Fruit fly (Drosophila melanogaster) ovary, adult (tissue): ENCODE measurements around the gene Abl.
"Not testable (repeated sequence)": the region's sequence is repeated elsewhere in the genome, so short reads cannot be mapped to it uniquely, and the experiment has no call there.

Source experiments
- CG17801 ChIP-seq: fragments of 200-800 bp; optimal IDR thresholded peaks from 2 replicates; lab custom pipeline; 2019; ENCODE audit warnings: missing biosample characterization, mild to moderate bottlenecking, missing genetic modification characterization, moderate library complexity; ENCODE audit not compliant: partially characterized antibody

Gene Abl

DNA sequence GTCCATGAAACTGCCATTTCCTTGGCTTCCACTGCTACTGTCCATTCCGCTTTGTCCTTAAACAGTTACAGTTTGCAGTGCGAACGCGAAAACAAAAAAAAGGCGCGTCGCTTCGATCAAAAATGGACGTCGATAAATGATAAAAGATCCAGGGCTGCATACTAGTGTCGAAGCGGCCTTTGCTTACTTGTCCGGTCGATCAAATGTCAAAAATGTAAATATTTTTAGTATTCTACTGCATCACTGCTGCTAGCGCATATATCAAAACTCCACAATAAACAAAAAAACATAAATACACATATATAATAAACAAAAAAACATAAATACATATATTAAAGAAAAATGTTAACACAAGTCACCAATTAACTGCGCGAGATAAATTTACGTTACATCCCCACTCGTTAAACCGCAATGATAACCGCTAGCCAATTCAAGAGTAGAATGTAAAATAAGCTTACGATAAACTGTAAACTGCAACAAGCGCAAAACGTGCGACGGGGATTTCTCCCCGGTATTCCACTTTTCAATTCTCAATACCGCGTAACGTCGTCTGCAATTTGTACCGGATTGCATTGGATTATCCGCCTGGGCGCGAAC, 52.7 kb downstream of the Abl start, which contains the start of the genes spd-2 and Apl:
spd-2 (minus strand) TSS at position 93 of the 597 bp plus-strand sequence.
Apl (plus strand) TSS at position 260 of the 597 bp plus-strand sequence.
- TF ChIP-seq CG17801 (GFP tag; lab: Kevin White, UChicago) = no peak

DNA sequence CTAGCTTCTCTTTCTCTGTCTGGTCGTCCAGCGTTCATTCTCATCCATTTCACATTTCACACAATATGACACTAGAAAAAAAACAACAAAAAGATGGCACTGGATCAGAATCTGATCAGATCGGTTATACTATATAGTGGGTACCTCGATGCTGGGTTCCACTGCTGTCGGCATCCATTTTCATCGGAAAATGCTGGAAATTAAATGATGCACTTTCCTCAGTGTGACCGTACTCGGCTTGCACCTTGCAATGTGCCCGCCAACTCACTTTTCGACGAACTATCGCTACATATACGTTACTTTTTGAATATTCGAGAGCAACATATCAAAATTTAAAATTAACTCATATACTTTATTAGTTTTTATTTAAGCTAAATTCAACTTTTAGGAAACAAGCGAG, 56.8 kb downstream of the Abl start, which contains the start of gene tra:
tra (minus strand) TSS at position 191 of the 400 bp plus-strand sequence.
- no peak for TF ChIP-seq CG17801 (GFP tag; lab: Kevin White, UChicago)

DNA sequence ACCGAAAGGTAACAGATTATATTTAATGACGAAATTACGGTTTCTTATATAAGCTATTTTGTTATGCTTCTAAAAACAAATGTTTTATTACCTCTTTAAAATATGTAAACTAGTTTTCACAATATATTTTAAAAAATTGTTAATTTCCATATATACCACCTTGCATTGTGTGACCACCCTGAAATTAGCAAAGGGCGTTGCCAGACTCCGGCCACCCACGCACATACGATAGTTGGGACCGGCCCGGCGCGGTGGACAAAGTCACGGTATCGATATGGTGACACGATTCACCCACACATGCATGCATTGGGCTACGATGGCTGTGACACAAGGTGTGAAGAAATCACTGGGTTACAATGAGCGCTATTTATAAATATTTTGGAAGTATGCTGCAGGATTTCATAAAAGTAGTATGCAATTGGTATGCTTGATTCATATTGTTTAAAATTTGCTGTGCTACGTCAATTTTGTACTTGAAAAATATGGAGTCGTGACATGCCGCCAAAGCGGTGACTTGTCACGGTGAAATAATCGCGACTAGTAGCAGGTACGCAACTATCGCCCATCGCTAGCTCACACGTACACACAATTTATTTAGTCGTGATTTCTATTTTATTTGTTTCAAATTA, 59.6 kb downstream of the Abl start:
- TF ChIP-seq CG17801 (GFP tag; lab: Kevin White, UChicago) = peak; percentile 46

DNA sequence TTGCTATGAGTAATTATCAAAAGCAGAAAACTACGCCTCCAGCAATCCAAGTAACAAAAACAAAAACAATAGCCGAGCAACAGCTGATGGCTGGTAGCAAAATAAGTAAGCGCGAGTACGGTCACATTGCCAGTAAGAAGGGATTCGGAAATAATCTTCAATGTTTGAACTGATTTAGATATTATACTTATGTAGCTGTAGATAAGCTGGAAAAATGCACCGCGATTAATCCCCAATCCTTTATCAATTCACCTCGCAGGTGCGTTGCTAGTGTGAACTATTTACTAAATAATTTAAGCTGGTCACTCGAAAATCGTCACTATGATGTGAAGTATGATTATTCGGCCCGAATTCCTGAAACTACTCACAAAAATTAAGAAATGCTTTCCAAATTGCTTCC, 60.7 kb downstream of the Abl start, which contains the start of the genes Syx8 and CG32163:
Syx8 (minus strand) TSS at position 69 of the 400 bp plus-strand sequence.
CG32163 (plus strand) TSS at position 169 of the 400 bp plus-strand sequence.
- peak; percentile 29 for TF ChIP-seq CG17801 (GFP tag; lab: Kevin White, UChicago)

DNA sequence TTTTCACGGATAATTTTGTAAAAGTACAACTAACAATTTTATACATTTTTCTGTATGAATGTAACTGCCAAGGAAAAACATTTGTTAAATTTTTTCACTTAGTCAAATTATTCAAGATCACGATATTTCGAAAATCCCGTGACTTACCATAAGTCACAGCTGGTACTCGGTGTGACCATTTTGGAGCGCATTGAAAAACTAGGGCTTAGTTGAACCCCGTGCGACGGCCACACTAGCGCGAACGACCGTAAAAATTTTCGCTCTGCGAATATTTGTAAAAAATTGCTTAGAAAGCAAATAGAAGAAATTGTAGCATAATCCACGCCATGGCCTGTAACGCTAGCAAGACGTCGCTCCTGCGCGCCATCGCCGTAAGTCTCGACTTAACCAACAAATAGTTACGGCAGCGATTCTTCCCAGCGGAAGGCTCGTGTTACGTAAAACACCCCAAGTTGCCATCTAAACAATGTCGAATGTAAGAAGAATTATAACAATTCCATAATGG, 63.6 kb downstream of the Abl start, which contains the start of gene UQCR-C2:
UQCR-C2 (plus strand) TSS at position 51 of the 505 bp plus-strand sequence.
- peak; percentile 26 for TF ChIP-seq CG17801 (GFP tag; lab: Kevin White, UChicago)

DNA sequence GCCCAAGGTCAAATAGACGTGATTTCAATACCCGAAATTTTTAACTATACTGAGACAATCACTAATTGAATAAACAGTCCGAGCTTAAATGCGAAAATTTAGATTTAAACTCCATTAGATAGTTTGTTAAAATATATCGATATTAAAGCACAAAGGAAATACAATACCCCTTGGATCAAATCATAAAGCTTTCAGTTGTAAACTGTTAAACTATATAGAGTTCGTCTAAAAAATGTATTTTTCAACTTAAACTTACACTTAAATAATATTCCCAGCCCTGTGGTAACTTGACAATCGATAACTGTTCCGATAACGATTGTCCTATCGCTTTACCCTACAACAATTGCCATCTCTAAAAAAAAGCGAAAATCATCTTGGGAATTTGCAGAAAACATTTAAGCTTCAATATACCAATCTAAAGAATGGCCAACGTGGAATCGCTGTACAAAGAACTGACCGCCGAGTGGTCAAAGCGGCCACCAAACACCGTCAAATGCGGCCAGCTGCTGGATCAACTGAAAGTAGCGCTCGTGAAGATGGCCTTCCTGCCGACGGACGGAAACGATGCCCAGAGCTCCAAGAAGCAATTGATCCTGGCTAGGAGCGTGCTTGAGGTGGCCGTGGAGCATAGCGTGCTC, 64.9 kb downstream of the Abl start, which contains the start of gene Rpn12:
Rpn12 (plus strand) TSS at position 351 of the 638 bp plus-strand sequence.
- TF ChIP-seq CG17801 (GFP tag; lab: Kevin White, UChicago) = peak; percentile 59

DNA sequence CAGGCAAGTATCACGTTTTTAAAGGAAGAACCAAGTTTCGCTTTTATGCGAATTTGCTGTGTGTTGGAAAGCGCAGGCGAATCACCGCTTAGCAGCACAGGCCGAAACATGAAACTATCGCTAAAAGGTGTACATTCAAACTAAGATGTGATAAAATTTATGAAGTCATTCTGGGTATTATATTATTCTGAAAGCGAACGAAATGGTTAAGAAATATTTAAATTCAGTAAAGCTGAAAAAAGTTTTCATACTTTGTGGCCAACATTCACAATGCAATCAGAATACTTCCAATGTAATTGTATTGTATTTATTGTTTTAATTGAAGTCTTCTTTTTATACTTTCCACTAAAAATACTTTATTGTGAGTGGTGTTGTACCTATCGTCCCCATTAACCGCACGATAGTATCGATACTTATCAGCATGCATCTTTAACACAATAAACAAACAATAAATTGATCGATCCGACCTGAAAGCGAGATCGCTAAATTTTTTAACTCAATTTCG, 66.4 kb downstream of the Abl start, which contains the start of gene Smn:
Smn (minus strand) TSS at position 347 of the 505 bp plus-strand sequence.
- peak; percentile 69 for TF ChIP-seq CG17801 (GFP tag; lab: Kevin White, UChicago)

DNA sequence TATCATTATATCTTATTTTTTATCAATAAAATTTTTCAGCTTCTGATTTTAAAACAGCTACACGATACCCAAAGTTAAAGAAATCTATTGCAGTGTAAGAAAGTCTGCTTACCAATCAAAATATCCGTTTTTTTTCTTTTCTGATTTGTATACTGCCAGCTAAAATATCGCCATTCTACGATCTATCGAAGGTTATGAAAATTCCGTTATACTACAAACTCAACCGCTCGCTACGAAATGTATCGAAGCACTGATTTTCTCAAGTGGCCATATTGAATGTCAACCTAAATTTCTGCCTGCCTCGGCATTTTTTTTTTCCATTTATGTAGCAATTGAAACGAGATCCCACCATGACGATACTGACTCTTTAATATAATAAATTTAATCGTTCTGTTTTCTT, 67.6 kb downstream of the Abl start, which contains the start of gene nxf2:
nxf2 (minus strand) TSS at position 258 of the 400 bp plus-strand sequence.
- TF ChIP-seq CG17801 (GFP tag; lab: Kevin White, UChicago) = peak; percentile 42

DNA sequence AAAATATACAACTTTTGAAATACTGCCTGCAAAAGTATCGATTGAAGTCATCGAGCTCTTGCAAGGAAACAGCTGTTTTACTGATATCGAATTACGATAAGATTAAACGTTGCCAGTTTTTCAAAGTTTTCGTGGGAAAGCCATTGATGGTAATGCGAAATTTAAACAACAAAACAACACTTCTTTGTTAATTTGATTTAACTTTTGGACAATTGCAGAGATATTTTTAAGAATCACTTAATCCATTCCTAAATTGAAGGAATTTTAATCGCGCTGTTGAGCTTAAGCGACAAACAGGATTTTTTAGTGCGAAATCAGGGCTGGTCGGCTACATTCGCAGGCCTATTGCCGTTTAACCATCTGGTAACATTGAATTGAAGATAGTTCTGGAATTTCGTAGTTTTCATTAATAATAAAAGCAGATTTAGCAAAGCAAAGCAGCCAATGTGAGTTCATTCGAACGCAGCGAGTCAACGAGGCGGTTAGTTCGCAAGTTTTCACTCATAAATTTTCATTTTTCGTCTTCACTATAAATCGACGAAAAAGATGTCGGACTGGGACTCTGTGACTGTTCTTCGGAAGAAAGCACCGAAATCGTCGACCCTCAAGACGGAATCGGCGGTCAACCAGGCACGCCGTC, 73.3 kb downstream of the Abl start, which contains the start of gene mbf1:
mbf1 (plus strand) TSS at position 130 of the 640 bp plus-strand sequence.
- no peak for TF ChIP-seq CG17801 (GFP tag; lab: Kevin White, UChicago)

DNA sequence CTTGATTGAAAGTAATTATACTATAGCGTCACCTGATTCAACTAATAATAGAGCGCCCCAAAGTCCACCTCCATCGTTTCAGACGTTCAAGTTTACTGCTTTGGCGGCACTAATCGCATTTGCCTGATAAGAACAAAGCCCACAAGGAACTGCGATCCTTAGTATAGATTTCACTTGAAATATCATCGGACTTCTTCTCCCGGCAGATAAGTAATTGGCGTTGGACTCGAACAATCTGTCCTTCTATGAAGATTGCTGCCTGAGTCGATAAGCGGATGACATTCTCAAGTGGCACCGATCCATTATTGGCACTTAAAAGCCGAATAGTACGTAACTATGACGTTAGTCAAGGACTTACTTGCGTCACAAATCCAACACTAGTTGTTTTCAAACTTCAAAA, 74.4 kb downstream of the Abl start, which contains the start of gene Mipp1:
Mipp1 (minus strand) TSS at position 101 of the 400 bp plus-strand sequence.
- not testable (repeated sequence) for TF ChIP-seq CG17801 (GFP tag; lab: Kevin White, UChicago)

DNA sequence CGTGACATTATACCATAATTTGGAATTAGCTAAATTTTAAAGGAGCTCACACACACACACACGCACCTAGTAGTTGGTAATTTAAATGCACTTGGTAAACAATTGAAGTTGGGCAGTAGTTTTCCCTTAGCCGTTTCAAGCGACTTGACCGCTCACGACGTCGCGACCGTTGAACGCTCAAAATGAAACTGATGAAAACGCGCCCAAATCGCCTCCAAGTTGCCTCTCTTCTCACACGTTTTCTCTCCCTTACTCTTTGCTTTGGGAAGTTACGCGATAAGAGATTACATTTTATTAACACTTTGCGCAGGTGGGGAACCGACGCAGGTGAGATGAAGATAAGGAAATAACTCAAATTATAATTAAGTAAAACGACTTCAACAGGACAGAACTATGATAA, 75.5 kb downstream of the Abl start:
- no peak for TF ChIP-seq CG17801 (GFP tag; lab: Kevin White, UChicago)

DNA sequence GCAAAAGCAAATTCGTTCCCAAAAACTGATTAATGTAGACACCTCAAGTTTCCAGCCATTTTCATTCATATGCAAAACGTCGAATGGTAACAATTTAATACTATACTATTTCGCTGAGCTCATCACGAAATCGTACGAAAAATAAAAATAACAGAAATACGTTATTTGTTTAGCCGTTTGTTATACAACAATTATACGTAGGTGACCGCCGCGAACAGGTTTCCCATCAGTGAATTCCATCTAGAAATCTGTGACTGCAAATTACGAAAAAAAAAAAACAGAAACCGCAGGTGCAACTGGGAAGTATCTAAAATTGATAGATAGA, 76.0 kb downstream of the Abl start:
- TF ChIP-seq CG17801 (GFP tag; lab: Kevin White, UChicago) = no peak

DNA sequence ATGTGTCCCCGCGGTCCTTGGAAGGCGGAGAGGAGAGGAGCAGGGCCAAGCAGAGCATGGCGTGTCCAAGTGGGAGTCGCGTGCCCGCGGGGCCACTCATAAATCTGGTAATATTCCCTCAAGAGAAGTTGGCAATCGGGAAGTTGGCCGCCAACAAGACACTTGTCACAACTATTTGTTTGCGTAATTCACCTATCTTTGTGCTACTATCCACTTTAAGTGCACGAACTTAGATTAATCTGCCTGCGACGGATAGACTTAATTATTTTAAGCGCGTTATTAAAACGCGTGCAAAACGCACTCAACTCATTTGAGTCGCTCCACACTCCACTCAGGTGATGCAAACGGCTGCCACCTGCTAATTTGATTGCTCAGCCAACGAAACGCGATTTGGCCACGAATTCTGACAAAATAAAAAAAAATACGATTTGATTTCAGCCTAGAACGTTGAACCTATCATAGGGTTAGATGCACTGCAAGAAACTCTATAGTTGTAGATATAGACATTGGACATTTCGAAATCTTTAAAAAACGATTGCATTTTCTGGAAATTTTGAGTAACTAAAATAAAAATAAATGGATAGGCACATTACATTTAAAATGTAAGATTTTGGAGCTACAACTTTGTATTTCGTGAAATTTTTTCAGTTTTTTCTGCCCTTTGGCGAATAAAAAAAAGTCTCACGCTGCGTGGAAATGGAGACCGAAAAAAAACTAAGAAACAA, 76.5 kb downstream of the Abl start:
- no peak for TF ChIP-seq CG17801 (GFP tag; lab: Kevin White, UChicago)
